Fruit fly (Drosophila melanogaster) whole organism, embryonic: ENCODE data around the gene Nubp1.

Source experiments
- CG10565 ChIP-seq: fragments of 200-800 bp; sonication (Bioruptor generic); optimal IDR thresholded peaks from 3 replicates; lab custom pipeline; 2016; ENCODE audit warnings: missing biosample characterization, mild to moderate bottlenecking, missing genetic modification characterization
- CG11456 ChIP-seq: fragments of 200-800 bp; sonication (Bioruptor generic); IDR thresholded peaks from 3 replicates; pipeline ENCODE4 v1.3.6; 2022; ENCODE audit warnings: missing biosample characterization, missing genetic modification characterization
- CG12299 ChIP-seq: fragments of 200-800 bp; sonication (Bioruptor generic); optimal IDR thresholded peaks from 2 replicates; lab custom pipeline; 2018; ENCODE audit warnings: missing biosample characterization, mild to moderate bottlenecking, missing genetic modification characterization
- CG13296 ChIP-seq: fragments of 200-800 bp; sonication (Bioruptor generic); optimal IDR thresholded peaks from 3 replicates; lab custom pipeline; 2018; ENCODE audit warnings: missing biosample characterization, mild to moderate bottlenecking, missing genetic modification characterization
- CG13424 ChIP-seq: fragments of 200-800 bp; sonication (Bioruptor generic); optimal IDR thresholded peaks from 2 replicates; lab custom pipeline; 2019; ENCODE audit warnings: missing biosample characterization, mild to moderate bottlenecking, missing genetic modification characterization, moderate library complexity
- CG13624 ChIP-seq: fragments of 200-800 bp; sonication (Bioruptor generic); optimal IDR thresholded peaks from 2 replicates; lab custom pipeline; 2016; ENCODE audit warnings: missing biosample characterization, missing genetic modification characterization
- CG15696 ChIP-seq: fragments of 200-800 bp; sonication (Bioruptor generic); optimal IDR thresholded peaks from 2 replicates; lab custom pipeline; 2019; ENCODE audit warnings: missing biosample characterization, mild to moderate bottlenecking, missing genetic modification characterization, moderate library complexity
- CG17328 ChIP-seq: fragments of 200-800 bp; sonication (Bioruptor generic); IDR thresholded peaks from 2 replicates; pipeline ENCODE4 v1.3.6; 2022; ENCODE audit warnings: missing biosample characterization, missing genetic modification characterization
- CG17361 ChIP-seq: fragments of 200-800 bp; sonication (Bioruptor generic); IDR thresholded peaks from 3 replicates; pipeline ENCODE4 v1.3.6; 2022; ENCODE audit warnings: missing biosample characterization, missing genetic modification characterization
- CG17612 ChIP-seq: fragments of 200-800 bp; sonication (Bioruptor generic); IDR thresholded peaks from 2 replicates; pipeline ENCODE4 v1.3.6; 2022; ENCODE audit warnings: missing biosample characterization, missing genetic modification characterization
- CG2120 ChIP-seq: fragments of 200-800 bp; sonication (Bioruptor generic); optimal IDR thresholded peaks from 3 replicates; lab custom pipeline; 2016; ENCODE audit warnings: missing biosample characterization, missing genetic modification characterization
- CG2712 ChIP-seq: fragments of 200-800 bp; optimal IDR thresholded peaks from 3 replicates; lab custom pipeline; 2019; ENCODE audit warnings: missing biosample characterization, mild to moderate bottlenecking, missing genetic modification characterization, moderate library complexity
- CG2889 ChIP-seq: fragments of 200-800 bp; sonication (Bioruptor generic); IDR thresholded peaks from 3 replicates; pipeline ENCODE4 v1.3.6; 2022; ENCODE audit warnings: missing biosample characterization, missing genetic modification characterization
- CG34224 ChIP-seq: fragments of 200-800 bp; sonication (Bioruptor generic); IDR thresholded peaks from 3 replicates; pipeline ENCODE4 v1.3.6; 2022; ENCODE audit warnings: missing biosample characterization, missing genetic modification characterization; ENCODE audit not compliant: partially characterized antibody
- CG3847 ChIP-seq: fragments of 200-800 bp; sonication (Bioruptor generic); IDR thresholded peaks from 2 replicates; pipeline ENCODE4 v1.3.6; 2022; ENCODE audit warnings: missing biosample characterization, missing genetic modification characterization
- CG4730 ChIP-seq: fragments of 200-800 bp; sonication (Bioruptor generic); IDR thresholded peaks from 2 replicates; pipeline ENCODE4 v1.3.6; 2022; ENCODE audit warnings: missing biosample characterization, missing genetic modification characterization
- CG4820 ChIP-seq: fragments of 200-800 bp; sonication (Bioruptor generic); optimal IDR thresholded peaks from 3 replicates; lab custom pipeline; 2016; ENCODE audit warnings: missing biosample characterization, missing genetic modification characterization
- CG6689 ChIP-seq: fragments of 200-800 bp; sonication (Bioruptor generic); IDR thresholded peaks from 2 replicates; pipeline ENCODE4 v1.3.6; 2022; ENCODE audit warnings: missing biosample characterization, missing genetic modification characterization
- CG6791 ChIP-seq: fragments of 200-800 bp; sonication (Bioruptor generic); IDR thresholded peaks from 3 replicates; pipeline ENCODE4 v1.3.6; 2022; ENCODE audit warnings: missing biosample characterization, missing genetic modification characterization; ENCODE audit not compliant: partially characterized antibody
- CG7271 ChIP-seq: fragments of 200-800 bp; sonication (Bioruptor generic); optimal IDR thresholded peaks from 2 replicates; lab custom pipeline; 2018; ENCODE audit warnings: missing biosample characterization, mild to moderate bottlenecking, missing genetic modification characterization, moderate library complexity
- CG8290 ChIP-seq, 3 experiments: fragments of 200-800 bp; sonication (Bioruptor generic); optimal IDR thresholded peaks; 2 replicates each; lab custom pipeline; 2016 to 2019; ENCODE audit warnings: missing biosample characterization in 3 of 3, missing genetic modification characterization in 3 of 3, mild to moderate bottlenecking in 2 of 3, moderate library complexity in 1 of 3
- CG8478 ChIP-seq: fragments of >200 bp; optimal IDR thresholded peaks from 2 replicates; lab custom pipeline; 2018
- Dfd ChIP-seq, 2 experiments: fragments of >200 bp; optimal IDR thresholded peaks; 2 replicates each; lab custom pipeline; 2017; ENCODE audit warnings: missing biosample characterization in 2 of 2, missing genetic modification characterization in 2 of 2
- Dip3 ChIP-seq: fragments of 200-800 bp; sonication (Bioruptor generic); optimal IDR thresholded peaks from 3 replicates; lab custom pipeline; 2016; ENCODE audit warnings: missing biosample characterization, missing genetic modification characterization
- E2f2 ChIP-seq: fragments of 200-800 bp; sonication (Bioruptor generic); IDR thresholded peaks from 2 replicates; pipeline ENCODE4 v1.3.6; 2022; ENCODE audit warnings: missing biosample characterization, missing genetic modification characterization
- ERR ChIP-seq: fragments of 200-800 bp; sonication (Bioruptor generic); optimal IDR thresholded peaks from 2 replicates; lab custom pipeline; 2016; ENCODE audit warnings: missing biosample characterization, missing genetic modification characterization
- Eip74EF ChIP-seq, 2 experiments: fragments of 200-800 bp in 1 of 2; fragments of >200 bp in 1 of 2; sonication (Bioruptor generic) in 1 of 2; optimal IDR thresholded peaks; 2 replicates each; lab custom pipeline; 2017 to 2019; ENCODE audit warnings: missing biosample characterization in 2 of 2, missing genetic modification characterization in 2 of 2, mild to moderate bottlenecking in 1 of 2, moderate library complexity in 1 of 2
- Gug ChIP-seq: fragments of 200-800 bp; sonication (Bioruptor generic); IDR thresholded peaks from 4 replicates; pipeline ENCODE4 v1.3.6; 2022; ENCODE audit warnings: missing biosample characterization, missing genetic modification characterization
- H15 ChIP-seq: fragments of 200-800 bp; sonication (Bioruptor generic); IDR thresholded peaks from 3 replicates; pipeline ENCODE4 v1.3.6; 2022; ENCODE audit warnings: missing biosample characterization, missing genetic modification characterization
- Hr3 ChIP-seq: fragments of 200-800 bp; sonication (Bioruptor generic); optimal IDR thresholded peaks from 3 replicates; lab custom pipeline; 2016; ENCODE audit warnings: missing biosample characterization, missing genetic modification characterization
- MBD-R2 ChIP-seq: fragments of 200-800 bp; sonication (Bioruptor generic); IDR thresholded peaks from 2 replicates; pipeline ENCODE4 v1.3.6; 2022; ENCODE audit warnings: missing biosample characterization, missing genetic modification characterization
- MTF-1 ChIP-seq: fragments of 200-800 bp; sonication (Bioruptor generic); optimal IDR thresholded peaks from 2 replicates; lab custom pipeline; 2018; ENCODE audit warnings: missing biosample characterization, mild to moderate bottlenecking, missing genetic modification characterization, borderline replicate concordance
- Mes4 ChIP-seq: fragments of 200-800 bp; sonication (Bioruptor generic); optimal IDR thresholded peaks from 2 replicates; lab custom pipeline; 2016; ENCODE audit warnings: missing biosample characterization, missing genetic modification characterization
- Ptx1 ChIP-seq: fragments of 200-800 bp; sonication (Bioruptor generic); IDR thresholded peaks from 2 replicates; pipeline ENCODE4 v1.3.6; 2022; ENCODE audit warnings: missing biosample characterization, missing genetic modification characterization
- Rfx ChIP-seq: fragments of 200-800 bp; sonication (Bioruptor generic); IDR thresholded peaks from 2 replicates; pipeline ENCODE4 v1.3.6; 2022; ENCODE audit warnings: missing biosample characterization, missing genetic modification characterization
- Usf ChIP-seq: fragments of 200-800 bp; sonication (Bioruptor generic); optimal IDR thresholded peaks from 2 replicates; lab custom pipeline; 2017; ENCODE audit warnings: missing genotype, missing biosample characterization, missing genetic modification characterization
- cg ChIP-seq: fragments of 200-800 bp; sonication (Bioruptor generic); optimal IDR thresholded peaks from 3 replicates; lab custom pipeline; 2019; ENCODE audit warnings: missing biosample characterization, mild to moderate bottlenecking, missing genetic modification characterization, moderate library complexity
- corto ChIP-seq: fragments of 200-800 bp; sonication (Bioruptor generic); optimal IDR thresholded peaks from 2 replicates; lab custom pipeline; 2016; ENCODE audit warnings: missing biosample characterization, mild to moderate bottlenecking, missing genetic modification characterization, moderate library complexity
- crc ChIP-seq: fragments of 200-800 bp; sonication (Bioruptor generic); optimal IDR thresholded peaks from 2 replicates; lab custom pipeline; 2016; ENCODE audit warnings: missing biosample characterization, missing genetic modification characterization
- cwo ChIP-seq: fragments of 200-800 bp; sonication (Bioruptor generic); optimal IDR thresholded peaks from 3 replicates; lab custom pipeline; 2017; ENCODE audit warnings: missing biosample characterization, missing genetic modification characterization, mild to moderate bottlenecking, moderate library complexity, missing genetic modification reagents
- fu2 ChIP-seq: fragments of 200-800 bp; sonication (Bioruptor generic); optimal IDR thresholded peaks from 2 replicates; lab custom pipeline; 2016; ENCODE audit warnings: missing biosample characterization, missing genetic modification characterization
- lab ChIP-seq: fragments of 200-800 bp; sonication (Bioruptor generic); optimal IDR thresholded peaks from 3 replicates; lab custom pipeline; 2017; ENCODE audit warnings: missing biosample characterization, missing genetic modification characterization, mild to moderate bottlenecking, moderate library complexity, missing genetic modification reagents
- phol ChIP-seq: fragments of 200-800 bp; sonication (Bioruptor generic); optimal IDR thresholded peaks from 3 replicates; lab custom pipeline; 2018; ENCODE audit warnings: missing biosample characterization, mild to moderate bottlenecking, missing genetic modification characterization, moderate library complexity
- pzg ChIP-seq: fragments of 200-800 bp; sonication (Bioruptor generic); optimal IDR thresholded peaks from 3 replicates; lab custom pipeline; 2018; ENCODE audit warnings: missing biosample characterization, mild to moderate bottlenecking, missing genetic modification characterization, moderate library complexity
- rib ChIP-seq: fragments of 200-800 bp; sonication (Bioruptor generic); IDR thresholded peaks from 2 replicates; pipeline ENCODE4 v1.3.6; 2022; ENCODE audit warnings: missing biosample characterization, missing genetic modification characterization
- row ChIP-seq: fragments of 200-800 bp; sonication (Bioruptor generic); IDR thresholded peaks from 3 replicates; pipeline ENCODE4 v1.3.6; 2022; ENCODE audit warnings: missing biosample characterization, missing genetic modification characterization
- sna ChIP-seq: fragments of 200-800 bp; sonication (Bioruptor generic); IDR thresholded peaks from 2 replicates; pipeline ENCODE4 v1.3.6; 2022; ENCODE audit warnings: missing biosample characterization, missing genetic modification characterization; ENCODE audit not compliant: partially characterized antibody
- ssp ChIP-seq: fragments of 200-800 bp; sonication (Bioruptor generic); IDR thresholded peaks from 2 replicates; pipeline ENCODE4 v1.3.6; 2022; ENCODE audit warnings: missing biosample characterization, missing genetic modification characterization
- unpg ChIP-seq: fragments of 200-800 bp; sonication (Bioruptor generic); optimal IDR thresholded peaks from 3 replicates; lab custom pipeline; 2018; ENCODE audit warnings: missing biosample characterization, mild to moderate bottlenecking, missing genetic modification characterization, moderate library complexity
- vnd ChIP-seq: fragments of 200-800 bp; sonication (Bioruptor generic); IDR thresholded peaks from 3 replicates; pipeline ENCODE4 v1.3.6; 2022; ENCODE audit warnings: missing biosample characterization, missing genetic modification characterization; ENCODE audit not compliant: partially characterized antibody

Gene Nubp1

DNA sequence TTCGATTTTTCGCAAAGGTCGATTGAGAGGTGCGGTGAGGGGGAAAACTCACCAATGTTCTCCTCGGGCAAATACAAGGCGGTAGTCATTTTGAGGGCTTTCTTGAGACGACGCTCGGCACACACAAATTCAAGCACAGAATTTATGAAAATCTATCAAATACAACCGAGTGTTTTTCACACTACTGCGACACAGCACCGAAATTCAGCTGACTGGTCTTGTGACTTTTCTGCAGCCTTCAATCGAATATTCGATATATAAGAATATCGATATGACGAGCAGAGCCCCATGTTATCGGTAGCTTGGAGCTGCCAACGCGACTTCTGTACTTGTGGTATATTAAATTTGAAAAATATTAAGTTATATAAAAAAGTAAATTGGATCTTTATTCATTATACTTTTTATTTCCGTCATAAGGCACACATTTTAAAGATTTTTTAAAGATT lies 4.7 kb upstream of the Nubp1 start, which contains the start of gene VhaSFD (continued):
- TF ChIP-seq ssp (GFP tag; lab: Robert Waterston, UW) (no peak), lab (GFP tag; lab: Kevin White, UChicago) (no peak), Mes4 (GFP tag; lab: Kevin White, UChicago) (no peak), CG8290 (GFP tag; optimal IDR thresholded peaks at IDR 0.05; lab: Kevin White, UChicago) (no peak), CG8290 (tag; optimal IDR thresholded peaks at IDR 0.05; lab: Kevin White, UChicago) (peak in 1 of 2 experiments; percentile 71), MTF-1 (no peak), CG12299 (no peak), sna (GFP tag; lab: Robert Waterston, UW) (peak; percentile 71), CG4820 (GFP tag; lab: Kevin White, UChicago) (no peak), CG10565 (GFP tag; lab: Kevin White, UChicago) (no peak), crc (GFP tag; lab: Kevin White, UChicago) (no peak), CG3847 (GFP tag; lab: Robert Waterston, UW) (peak; percentile 40; the same call in 1 of the 2 replicates), CG13624 (GFP tag; lab: Kevin White, UChicago) (peak; percentile 40), CG2712 (tag; lab: Kevin White, UChicago) (peak; percentile 62), Dip3 (GFP tag; lab: Kevin White, UChicago) (peak; percentile 6), CG17328 (0 out of 2 replicates have a peak, but pooled peaks have one; percentile 7), CG11456 (GFP tag; lab: Robert Waterston, UW) (peak; percentile 57; the same call in 1 of the 3 replicates), CG8478 (lab: Kevin White, UChicago) (no peak), Ptx1 (GFP tag; lab: Robert Waterston, UW) (no peak), CG15696 (tag; lab: Kevin White, UChicago) (peak; percentile 28), CG34224 (GFP tag; lab: Robert Waterston, UW) (peak; percentile 72), cwo (GFP tag; lab: Kevin White, UChicago) (peak; percentile 62), CG6689 (GFP tag; lab: Robert Waterston, UW) (no peak), CG2120 (GFP tag; lab: Kevin White, UChicago) (peak; percentile 19), Rfx (GFP tag; lab: Robert Waterston, UW) (peak; percentile 59; the same call in 1 of the 2 replicates), CG4730 (GFP tag; lab: Robert Waterston, UW) (no peak), fu2 (GFP tag; lab: Kevin White, UChicago) (peak; percentile 34), row (peak; percentile 42; the same call in 1 of the 3 replicates), Eip74EF (GFP tag; optimal IDR thresholded peaks at IDR 0.05; lab: Kevin White, UChicago) (peak in 1 of 2 experiments; percentile 28), pzg (peak; percentile 85), phol (tag; lab: Kevin White, UChicago) (peak; percentile 35), Usf (peak; percentile 29), rib (GFP tag; lab: Robert Waterston, UW) (peak; percentile 70), CG13424 (tag; lab: Kevin White, UChicago) (peak; percentile 5), cg (GFP tag; lab: Kevin White, UChicago) (peak; percentile 75), CG7271 (no peak), E2f2 (peak; percentile 75), unpg (GFP tag; lab: Kevin White, UChicago) (peak; percentile 5), Gug (GFP tag; lab: Robert Waterston, UW) (0 out of 4 replicates have a peak, but pooled peaks have one; percentile 7), H15 (no peak), vnd (GFP tag; lab: Robert Waterston, UW) (peak; percentile 57; the same call in 1 of the 3 replicates), CG6791 (GFP tag; lab: Robert Waterston, UW) (peak; percentile 79), CG17612 (GFP tag; lab: Robert Waterston, UW) (no peak), corto (GFP tag; lab: Kevin White, UChicago) (no peak), CG2889 (no peak), Dfd (GFP tag; optimal IDR thresholded peaks at IDR 0.05; lab: Kevin White, UChicago) (no peak), CG17361 (GFP tag; lab: Robert Waterston, UW) (0 out of 3 replicates have a peak, but pooled peaks have one; percentile 25), ERR (no peak), CG13296 (GFP tag; lab: Kevin White, UChicago) (peak; percentile 23), MBD-R2 (peak; percentile 62), Hr3 (GFP tag; lab: Kevin White, UChicago) (no peak)
